Worm (Caenorhabditis elegans): ENCODE measurements around the gene Y82E9BR.8.

DNA sequence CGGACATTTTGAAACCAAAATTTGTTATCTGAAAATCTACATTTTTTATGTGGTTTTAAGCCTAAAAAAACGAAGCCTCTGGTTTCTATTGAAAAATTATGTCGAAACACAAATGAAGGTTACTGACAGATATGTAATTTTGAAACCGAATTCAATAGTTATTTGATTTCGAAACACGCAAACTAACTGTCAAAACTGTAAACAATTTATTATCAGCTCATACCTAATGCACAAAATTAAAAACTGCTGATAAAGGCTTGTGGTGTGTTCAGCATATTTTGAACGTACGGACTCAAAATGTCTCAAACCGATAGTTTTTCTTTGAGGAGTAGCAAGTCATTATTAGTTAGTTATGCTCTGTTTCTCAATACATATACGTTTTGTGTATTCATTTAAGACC lies 15.4 kb downstream of the Y82E9BR.8 start, which contains the start of gene fbxa-26:
- TF ChIP-seq lin-15B (tag; optimal IDR thresholded peaks at IDR 0.05): no peak
- TF ChIP-seq unc-130 (GFP tag; optimal IDR thresholded peaks at IDR 0.05): no peak
- no peak for TF ChIP-seq ztf-11 (tag; optimal IDR thresholded peaks at IDR 0.05)
- no peak for TF ChIP-seq ceh-82 (tag; optimal IDR thresholded peaks at IDR 0.05)
- no peak for TF ChIP-seq dpl-1 (GFP tag; optimal IDR thresholded peaks at IDR 0.05)
- no peak for TF ChIP-seq ces-1 (GFP tag; optimal IDR thresholded peaks at IDR 0.05)
- TF ChIP-seq pqm-1 (tag; optimal IDR thresholded peaks at IDR 0.05): peak; percentile 55
- TF ChIP-seq tag-97 (GFP tag; IDR thresholded peaks at IDR 0.05): no peak
- no peak for TF ChIP-seq ama-1 (optimal IDR thresholded peaks at IDR 0.05)
- TF ChIP-seq madf-5 (GFP tag; IDR thresholded peaks at IDR 0.05): no peak
- TF ChIP-seq mdl-1 (tag; optimal IDR thresholded peaks at IDR 0.05): no peak

All from whole organism, L4 larva.